Fruit fly (Drosophila melanogaster) whole organism, prepupa: ENCODE data around the gene Pif1.

Experiments used
- Blimp-1 ChIP-seq: fragments of 200-800 bp; sonication (Bioruptor generic); optimal IDR thresholded peaks from 3 replicates; lab custom pipeline; 2017; ENCODE audit warnings: missing biosample characterization, missing genetic modification characterization, mild to moderate bottlenecking, moderate library complexity, missing genetic modification reagents
- CG10669 ChIP-seq: fragments of 200-800 bp; sonication (Bioruptor generic); optimal IDR thresholded peaks from 3 replicates; lab custom pipeline; 2018; ENCODE audit warnings: missing biosample characterization, mild to moderate bottlenecking, missing genetic modification characterization, moderate library complexity
- CG11762 ChIP-seq: fragments of 200-800 bp; sonication (Bioruptor generic); optimal IDR thresholded peaks from 3 replicates; lab custom pipeline; 2016; ENCODE audit warnings: missing biosample characterization, missing genetic modification characterization; ENCODE audit not compliant: insufficient read depth
- CG15336 ChIP-seq: fragments of 200-800 bp; sonication (Bioruptor generic); IDR thresholded peaks from 2 replicates; pipeline ENCODE4 v1.3.6; 2022; ENCODE audit warnings: missing biosample characterization, missing genetic modification characterization
- CG31627 ChIP-seq: fragments of 200-800 bp; sonication (Bioruptor generic); optimal IDR thresholded peaks from 3 replicates; lab custom pipeline; 2016; ENCODE audit warnings: missing biosample characterization, missing genetic modification characterization
- CG32006 ChIP-seq: fragments of 200-800 bp; sonication (Bioruptor generic); optimal IDR thresholded peaks from 3 replicates; lab custom pipeline; 2017; ENCODE audit warnings: missing biosample characterization, mild to moderate bottlenecking, missing genetic modification characterization
- CG34406 ChIP-seq: fragments of 200-800 bp; sonication (Bioruptor generic); optimal IDR thresholded peaks from 3 replicates; lab custom pipeline; 2016; ENCODE audit warnings: missing biosample characterization, missing genetic modification characterization
- CG3919 ChIP-seq: fragments of 200-800 bp; sonication (Bioruptor generic); optimal IDR thresholded peaks from 3 replicates; lab custom pipeline; 2016; ENCODE audit warnings: missing biosample characterization, missing genetic modification characterization
- CG4318 ChIP-seq: fragments of 200-800 bp; sonication (Bioruptor generic); optimal IDR thresholded peaks from 3 replicates; lab custom pipeline; 2017; ENCODE audit warnings: missing biosample characterization, mild to moderate bottlenecking, missing genetic modification characterization
- CG6163 ChIP-seq: fragments of 200-800 bp; sonication (Bioruptor generic); IDR thresholded peaks from 3 replicates; pipeline ENCODE4 v1.3.6; 2022; ENCODE audit warnings: missing biosample characterization, missing genetic modification characterization
- CG6276 ChIP-seq: fragments of 200-800 bp; sonication (Bioruptor generic); optimal IDR thresholded peaks from 2 replicates; lab custom pipeline; 2017; ENCODE audit warnings: missing biosample characterization, mild to moderate bottlenecking, missing genetic modification characterization
- CG6808 ChIP-seq: fragments of 200-800 bp; sonication (Bioruptor generic); optimal IDR thresholded peaks from 3 replicates; lab custom pipeline; 2017; ENCODE audit warnings: missing biosample characterization, missing genetic modification characterization, mild to moderate bottlenecking, moderate library complexity, missing genetic modification reagents
- CG7368 ChIP-seq: fragments of 200-800 bp; sonication (Bioruptor generic); optimal IDR thresholded peaks from 3 replicates; lab custom pipeline; 2016; ENCODE audit warnings: missing biosample characterization, missing genetic modification characterization
- CG8119 ChIP-seq: fragments of 200-800 bp; sonication (Bioruptor generic); IDR thresholded peaks from 3 replicates; pipeline ENCODE4 v1.3.6; 2022; ENCODE audit warnings: missing biosample characterization, missing genetic modification characterization
- CG8632 ChIP-seq: fragments of 200-800 bp; sonication (Bioruptor generic); optimal IDR thresholded peaks from 3 replicates; lab custom pipeline; 2016; ENCODE audit warnings: missing biosample characterization, missing genetic modification characterization
- CG9139 ChIP-seq: fragments of 200-800 bp; sonication (Bioruptor generic); optimal IDR thresholded peaks from 3 replicates; lab custom pipeline; 2017; ENCODE audit warnings: missing biosample characterization, mild to moderate bottlenecking, missing genetic modification characterization
- Eip78C ChIP-seq: fragments of 200-800 bp; sonication (Bioruptor generic); peaks from one replicate; lab custom pipeline; 2016; ENCODE audit warnings: missing biosample characterization, missing genetic modification characterization
- Eip93F ChIP-seq: fragments of 200-800 bp; sonication (Bioruptor generic); optimal IDR thresholded peaks from 2 replicates; lab custom pipeline; 2016; ENCODE audit warnings: missing biosample characterization, mild to moderate bottlenecking, missing genetic modification characterization
- Gug ChIP-seq: fragments of 200-800 bp; sonication (Bioruptor generic); IDR thresholded peaks from 2 replicates; pipeline ENCODE4 v1.3.6; 2022; ENCODE audit warnings: missing biosample characterization, missing genetic modification characterization
- Hr4 ChIP-seq: fragments of 200-800 bp; sonication (Bioruptor generic); optimal IDR thresholded peaks from 3 replicates; lab custom pipeline; 2016; ENCODE audit warnings: missing biosample characterization, missing genetic modification characterization
- Lpt ChIP-seq: fragments of 200-800 bp; sonication (Bioruptor generic); optimal IDR thresholded peaks from 3 replicates; lab custom pipeline; 2016; ENCODE audit warnings: missing biosample characterization, missing genetic modification characterization
- OdsH ChIP-seq: fragments of 200-800 bp; sonication (Bioruptor generic); optimal IDR thresholded peaks from 3 replicates; lab custom pipeline; 2016; ENCODE audit warnings: missing biosample characterization, missing genetic modification characterization
- Sox14 ChIP-seq: fragments of 200-800 bp; sonication (Bioruptor generic); optimal IDR thresholded peaks from 3 replicates; lab custom pipeline; 2016; ENCODE audit warnings: missing biosample characterization, missing genetic modification characterization
- achi ChIP-seq: fragments of 200-800 bp; sonication (Bioruptor generic); optimal IDR thresholded peaks from 3 replicates; lab custom pipeline; 2016; ENCODE audit warnings: missing biosample characterization, missing genetic modification characterization
- cyc ChIP-seq: fragments of 200-800 bp; sonication (Bioruptor generic); optimal IDR thresholded peaks from 3 replicates; lab custom pipeline; 2016; ENCODE audit warnings: missing biosample characterization, missing genetic modification characterization
- dac ChIP-seq: fragments of 200-800 bp; sonication (Bioruptor generic); optimal IDR thresholded peaks from 2 replicates; lab custom pipeline; 2017; ENCODE audit warnings: missing biosample characterization, mild to moderate bottlenecking, missing genetic modification characterization
- eg ChIP-seq: fragments of 200-800 bp; sonication (Bioruptor generic); IDR thresholded peaks from 3 replicates; pipeline ENCODE4 v1.3.6; 2022; ENCODE audit warnings: missing biosample characterization, missing genetic modification characterization
- fd59A ChIP-seq: fragments of 200-800 bp; sonication (Bioruptor generic); optimal IDR thresholded peaks from 2 replicates; lab custom pipeline; 2017; ENCODE audit warnings: missing biosample characterization, mild to moderate bottlenecking, missing genetic modification characterization, missing genetic modification reagents
- fkh ChIP-seq: fragments of 200-800 bp; sonication (Bioruptor generic); optimal IDR thresholded peaks from 3 replicates; lab custom pipeline; 2017; ENCODE audit warnings: missing biosample characterization, mild to moderate bottlenecking, missing genetic modification characterization, moderate library complexity
- net ChIP-seq: fragments of 200-800 bp; sonication (Bioruptor generic); optimal IDR thresholded peaks from 3 replicates; lab custom pipeline; 2016; ENCODE audit warnings: missing biosample characterization, missing genetic modification characterization
- spab ChIP-seq: fragments of 200-800 bp; sonication (Bioruptor generic); optimal IDR thresholded peaks from 2 replicates; lab custom pipeline; 2017; ENCODE audit warnings: missing biosample characterization, mild to moderate bottlenecking, missing genetic modification characterization, missing genetic modification reagents
- svp ChIP-seq: fragments of 200-800 bp; sonication (Bioruptor generic); peaks from one replicate; lab custom pipeline; 2016; ENCODE audit warnings: missing biosample characterization, missing genetic modification characterization
- topi ChIP-seq: fragments of 200-800 bp; sonication (Bioruptor generic); optimal IDR thresholded peaks from 3 replicates; lab custom pipeline; 2016; ENCODE audit warnings: missing biosample characterization, missing genetic modification characterization

Pif1 gene

DNA sequence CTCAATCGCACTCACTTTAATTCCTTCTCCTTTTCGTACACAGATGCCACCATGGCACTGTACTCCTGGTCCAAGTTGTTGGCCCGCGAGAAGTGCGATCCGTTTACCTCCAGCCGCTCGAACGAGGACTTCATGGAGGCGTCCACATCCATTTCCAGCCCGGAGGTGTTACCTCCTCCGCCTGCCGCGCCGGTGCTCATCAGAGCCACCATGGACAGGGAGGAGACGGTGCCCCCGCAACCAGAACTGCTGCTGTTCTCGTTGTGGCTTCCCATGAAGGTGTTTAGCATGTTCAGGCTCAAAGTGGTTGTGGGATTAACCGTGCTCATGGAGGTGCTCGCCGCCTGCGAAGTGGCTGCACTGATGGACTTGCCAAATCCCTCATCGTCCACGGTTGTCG lies 25.7 kb upstream of the Pif1 start:
- TF ChIP-seq CG10669 (GFP tag; lab: Kevin White, UChicago) (no peak), CG11762 (GFP tag; lab: Kevin White, UChicago) (no peak), CG6808 (GFP tag; lab: Kevin White, UChicago) (no peak), CG7368 (no peak), CG3919 (GFP tag; lab: Kevin White, UChicago) (no peak), spab (no peak), CG8632 (GFP tag; lab: Kevin White, UChicago) (no peak), CG8119 (GFP tag; lab: Robert Waterston, UW) (no peak), Gug (GFP tag; lab: Robert Waterston, UW) (no peak), CG32006 (GFP tag; lab: Kevin White, UChicago) (no peak), Eip78C (GFP tag; lab: Kevin White, UChicago) (no peak), Eip93F (GFP tag; lab: Kevin White, UChicago) (no peak), cyc (GFP tag; lab: Kevin White, UChicago) (no peak), Sox14 (GFP tag; lab: Kevin White, UChicago) (no peak), fkh (GFP tag; lab: Kevin White, UChicago) (no peak), svp (GFP tag; lab: Kevin White, UChicago) (no peak), achi (no peak), CG31627 (GFP tag; lab: Kevin White, UChicago) (no peak)

- TF ChIP-seq CG15336 (GFP tag; lab: Robert Waterston, UW) (peak; percentile 61), CG8119 (GFP tag; lab: Robert Waterston, UW) (peak; percentile 37; the same call in 1 of the 3 replicates), fd59A (GFP tag; lab: Kevin White, UChicago) (no peak), CG32006 (GFP tag; lab: Kevin White, UChicago) (peak; percentile 16), achi (no peak), eg (GFP tag; lab: Robert Waterston, UW) (peak; percentile 60; the same call in 1 of the 3 replicates), Gug (GFP tag; lab: Robert Waterston, UW) (0 out of 2 replicates have a peak, but pooled peaks have one; percentile 28)
Observed at dm6 chr2L:3493475-3493874, 23.7 kb upstream of the Pif1 start.

- TF ChIP-seq eg (GFP tag; lab: Robert Waterston, UW) (peak; percentile 42; the same call in 1 of the 3 replicates), Blimp-1 (GFP tag; lab: Kevin White, UChicago) (no peak)
Observed at dm6 chr2L:3490971-3491370, 21.2 kb upstream of the Pif1 start, which contains the start of gene CG15414. TSS of gene CG15414 (minus strand) at chr2L:3491071.

dm6 chr2L:3485506-3485905 lies 15.7 kb upstream of the Pif1 start:
- TF ChIP-seq CG4318 (GFP tag; lab: Kevin White, UChicago), result peak; percentile 23
- peak; percentile 62 for TF ChIP-seq Hr4 (GFP tag; lab: Kevin White, UChicago)
- TF ChIP-seq eg (GFP tag; lab: Robert Waterston, UW), result peak; percentile 44; the same call in 2 of the 3 replicates
- TF ChIP-seq CG34406 (GFP tag; lab: Kevin White, UChicago), result no peak
- no peak for TF ChIP-seq achi
- TF ChIP-seq OdsH (GFP tag; lab: Kevin White, UChicago), result peak; percentile 19
- no peak for TF ChIP-seq topi (GFP tag; lab: Kevin White, UChicago)
- peak; percentile 10 for TF ChIP-seq svp (GFP tag; lab: Kevin White, UChicago)
- TF ChIP-seq CG6276 (GFP tag; lab: Kevin White, UChicago), result peak; percentile 36
- peak; percentile 13 for TF ChIP-seq dac (GFP tag; lab: Kevin White, UChicago)
- 0 out of 3 replicates have a peak, but pooled peaks have one; percentile 16 for TF ChIP-seq CG6163 (GFP tag; lab: Robert Waterston, UW)
- peak; percentile 76 for TF ChIP-seq CG8119 (GFP tag; lab: Robert Waterston, UW)
- TF ChIP-seq CG9139 (GFP tag; lab: Kevin White, UChicago), result no peak
- peak; percentile 66 for TF ChIP-seq CG15336 (GFP tag; lab: Robert Waterston, UW)
- peak; percentile 30 for TF ChIP-seq Eip78C (GFP tag; lab: Kevin White, UChicago)
- TF ChIP-seq Lpt, result peak; percentile 11
- peak; percentile 4 for TF ChIP-seq net (GFP tag; lab: Kevin White, UChicago)
- peak; percentile 69 for TF ChIP-seq CG32006 (GFP tag; lab: Kevin White, UChicago)
- TF ChIP-seq, all 60 proteins: peak for 14
